Worm (Caenorhabditis elegans) whole organism, mixed stage, embryonic: ENCODE data around the gene F35D11.1.
A peak's percentile ranks its signal among the peaks of the same experiment; 100 is the strongest.

Experiments
- M03D4.4 ChIP-seq: sonication (generic microtip); optimal IDR thresholded peaks from 2 replicates; lab custom pipeline; 2017; ENCODE audit warnings: mild to moderate bottlenecking, missing genetic modification characterization, missing compliant biosample characterization
- bed-3 ChIP-seq: fragments of 200-800 bp; sonication (Bioruptor generic); optimal IDR thresholded peaks from 3 replicates; lab custom pipeline; 2018; ENCODE audit warnings: mild to moderate bottlenecking, missing genetic modification characterization, moderate library complexity, missing compliant biosample characterization
- blmp-1 ChIP-seq: fragments of 150-350 bp; optimal IDR thresholded peaks from 2 replicates; lab custom pipeline; 2014; ENCODE audit warnings: missing biosample characterization, missing genetic modification characterization
- ceh-39 ChIP-seq: fragments of 150-350 bp; optimal IDR thresholded peaks from 2 replicates; lab custom pipeline; 2014; ENCODE audit warnings: missing biosample characterization, missing genetic modification characterization
- ceh-43 ChIP-seq: fragments of 200-800 bp; sonication (Bioruptor generic); optimal IDR thresholded peaks from 2 replicates; lab custom pipeline; 2018; ENCODE audit warnings: mild to moderate bottlenecking, missing genetic modification characterization, moderate library complexity, missing compliant biosample characterization
- ceh-83 ChIP-seq: fragments of 200-800 bp; sonication (Bioruptor generic); optimal IDR thresholded peaks from 2 replicates; lab custom pipeline; 2018; ENCODE audit warnings: mild to moderate bottlenecking, missing genetic modification characterization, missing compliant biosample characterization
- ces-1 ChIP-seq: fragments of 150-350 bp; optimal IDR thresholded peaks from 2 replicates; lab custom pipeline; 2014; ENCODE audit warnings: missing biosample characterization, missing genetic modification reagents, missing genetic modification characterization
- cnd-1 ChIP-seq: fragments of 200-800 bp; sonication (Bioruptor generic); optimal IDR thresholded peaks from 2 replicates; lab custom pipeline; 2018; ENCODE audit warnings: mild to moderate bottlenecking, missing genetic modification characterization, missing compliant biosample characterization
- drap-1 ChIP-seq: fragments of 200-800 bp; sonication (Bioruptor generic); optimal IDR thresholded peaks from 3 replicates; lab custom pipeline; 2018; ENCODE audit warnings: mild to moderate bottlenecking, missing genetic modification characterization, missing compliant biosample characterization
- elt-1 ChIP-seq: sonication (generic microtip); optimal IDR thresholded peaks from 2 replicates; lab custom pipeline; 2017; ENCODE audit warnings: missing genetic modification characterization, mild to moderate bottlenecking, missing compliant biosample characterization, antibody characterized with exemption, moderate library complexity, borderline replicate concordance; ENCODE audit not compliant: insufficient read depth
- elt-3 ChIP-seq: fragments of 150-350 bp; optimal IDR thresholded peaks from 2 replicates; lab custom pipeline; 2014; ENCODE audit warnings: missing biosample characterization, missing genetic modification characterization
- flh-1 ChIP-seq: fragments of 200-800 bp; sonication (Bioruptor generic); optimal IDR thresholded peaks from 2 replicates; lab custom pipeline; 2018; ENCODE audit warnings: mild to moderate bottlenecking, missing genetic modification characterization, moderate library complexity, missing compliant biosample characterization
- ham-2 ChIP-seq: fragments of 200-800 bp; sonication (Bioruptor generic); optimal IDR thresholded peaks from 2 replicates; lab custom pipeline; 2018; ENCODE audit warnings: mild to moderate bottlenecking, missing genetic modification characterization, missing compliant biosample characterization
- hlh-1 ChIP-seq: fragments of 150-350 bp; optimal IDR thresholded peaks from 2 replicates; lab custom pipeline; 2014; ENCODE audit warnings: missing biosample characterization, missing genetic modification reagents, missing genetic modification characterization
- lin-13 ChIP-seq: fragments of 150-350 bp; optimal IDR thresholded peaks from 2 replicates; lab custom pipeline; 2014; ENCODE audit warnings: missing biosample characterization, missing genetic modification characterization
- lin-32 ChIP-seq: fragments of 200-800 bp; sonication (Bioruptor generic); optimal IDR thresholded peaks from 2 replicates; lab custom pipeline; 2018; ENCODE audit warnings: mild to moderate bottlenecking, missing genetic modification characterization, missing compliant biosample characterization
- lsy-2 ChIP-seq: fragments of 150-350 bp; optimal IDR thresholded peaks from 2 replicates; lab custom pipeline; 2014; ENCODE audit warnings: missing biosample characterization, missing genetic modification characterization
- mab-5 ChIP-seq: fragments of 150-350 bp; optimal IDR thresholded peaks from 2 replicates; lab custom pipeline; 2014; ENCODE audit warnings: missing biosample characterization, missing genetic modification characterization
- mep-1 ChIP-seq: fragments of 150-350 bp; optimal IDR thresholded peaks from 2 replicates; lab custom pipeline; 2017; ENCODE audit warnings: missing biosample characterization, missing genetic modification reagents, missing genetic modification characterization, inconsistent platforms
- mls-2 ChIP-seq: sonication (generic microtip); optimal IDR thresholded peaks from 2 replicates; lab custom pipeline; 2016; ENCODE audit warnings: mild to moderate bottlenecking, missing genetic modification characterization, moderate library complexity, missing compliant biosample characterization
- nhr-12 ChIP-seq: fragments of 150-350 bp; optimal IDR thresholded peaks from 2 replicates; lab custom pipeline; 2014; ENCODE audit warnings: missing biosample characterization, missing genetic modification characterization
- nhr-2 ChIP-seq: fragments of 150-350 bp; optimal IDR thresholded peaks from 2 replicates; lab custom pipeline; 2014; ENCODE audit warnings: missing biosample characterization, missing genetic modification characterization
- nhr-237 ChIP-seq: fragments of 150-350 bp; optimal IDR thresholded peaks from 2 replicates; lab custom pipeline; 2014; ENCODE audit warnings: missing biosample characterization, missing genetic modification characterization
- nhr-28 ChIP-seq: fragments of 150-350 bp; optimal IDR thresholded peaks from 2 replicates; lab custom pipeline; 2014; ENCODE audit warnings: missing biosample characterization, missing genetic modification characterization
- nhr-76 ChIP-seq: sonication (generic microtip); optimal IDR thresholded peaks from 2 replicates; lab custom pipeline; 2017; ENCODE audit warnings: missing biosample characterization, missing genetic modification characterization
- pha-4 ChIP-seq: fragments of 150-350 bp; optimal IDR thresholded peaks from 2 replicates; lab custom pipeline; 2018; ENCODE audit warnings: missing biosample characterization, missing genetic modification reagents, missing genetic modification characterization
- sem-2 ChIP-seq: fragments of 200-800 bp; sonication (Bioruptor generic); optimal IDR thresholded peaks from 2 replicates; lab custom pipeline; 2018; ENCODE audit warnings: mild to moderate bottlenecking, missing genetic modification characterization, missing compliant biosample characterization
- snpc-4 ChIP-seq: fragments of 150-350 bp; optimal IDR thresholded peaks from 2 replicates; lab custom pipeline; 2014; ENCODE audit warnings: missing biosample characterization, missing genetic modification characterization
- sptf-1 ChIP-seq: sonication (generic microtip); optimal IDR thresholded peaks from 2 replicates; lab custom pipeline; 2017; ENCODE audit warnings: mild to moderate bottlenecking, missing genetic modification characterization, moderate library complexity, missing compliant biosample characterization
- tbx-8 ChIP-seq: fragments of 200-800 bp; sonication (Bioruptor generic); optimal IDR thresholded peaks from 2 replicates; lab custom pipeline; 2018; ENCODE audit warnings: mild to moderate bottlenecking, missing genetic modification characterization, moderate library complexity, missing compliant biosample characterization
- unc-120 ChIP-seq: sonication (generic microtip); optimal IDR thresholded peaks from 2 replicates; lab custom pipeline; 2017; ENCODE audit warnings: missing genetic modification characterization, missing compliant biosample characterization; ENCODE audit not compliant: poor library complexity, severe bottlenecking
- unc-39 ChIP-seq: fragments of 150-350 bp; optimal IDR thresholded peaks from 2 replicates; lab custom pipeline; 2014; ENCODE audit warnings: missing biosample characterization, missing genetic modification characterization
- unc-62 ChIP-seq: fragments of 150-350 bp; optimal IDR thresholded peaks from 2 replicates; lab custom pipeline; 2014; ENCODE audit warnings: missing biosample characterization, missing genetic modification reagents, missing genetic modification characterization
- zip-8 ChIP-seq: fragments of 150-350 bp; optimal IDR thresholded peaks from 2 replicates; lab custom pipeline; 2014; ENCODE audit warnings: missing biosample characterization, missing genetic modification characterization
- ztf-11 ChIP-seq: fragments of 150-350 bp; optimal IDR thresholded peaks from 2 replicates; lab custom pipeline; 2014; ENCODE audit warnings: missing biosample characterization, missing genetic modification characterization

F35D11.1 gene

DNA sequence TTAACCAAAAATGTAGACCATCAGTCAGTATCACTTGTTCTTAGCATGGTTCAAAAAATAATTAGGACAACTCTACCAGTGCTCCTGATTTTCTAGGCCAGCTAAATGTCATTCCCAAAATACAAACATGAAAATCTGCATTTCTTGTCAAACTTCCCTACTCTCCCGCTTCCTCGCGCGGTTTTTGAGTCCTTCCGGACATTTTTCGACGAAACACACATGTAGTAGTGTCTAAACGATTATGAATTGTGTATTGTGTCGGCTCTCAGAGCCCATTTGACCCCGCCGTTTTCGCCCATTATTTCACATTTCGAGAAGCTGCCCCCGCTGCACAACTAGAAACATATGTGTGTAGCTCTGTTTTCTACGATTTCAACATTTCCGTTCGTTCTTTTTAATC is at the start of gene F35D11.1:
Gene F35D11.1 (plus strand): TSS at position 301 of the 400 bp plus-strand sequence.
- TF ChIP-seq ces-1 (no peak), bed-3 (no peak), unc-120 (no peak), elt-3 (no peak), cnd-1 (no peak), blmp-1 (tag; lab: Kevin White, UChicago) (no peak), ceh-39 (no peak), unc-39 (no peak)

- TF ChIP-seq elt-1 = no peak
- TF ChIP-seq lin-32 (GFP tag; lab: Kevin White, UChicago) = peak; percentile 46
- TF ChIP-seq blmp-1 (tag; lab: Kevin White, UChicago) = no peak
- TF ChIP-seq unc-62 = peak; percentile 52
- TF ChIP-seq cnd-1 = peak; percentile 61
- no peak for TF ChIP-seq sem-2 (GFP tag; lab: Kevin White, UChicago)
- no peak for TF ChIP-seq ceh-43 (GFP tag; lab: Kevin White, UChicago)
- no peak for TF ChIP-seq lin-13 (tag; lab: Kevin White, UChicago)
- TF ChIP-seq hlh-1 (tag; lab: Kevin White, UChicago) = no peak
- no peak for TF ChIP-seq mep-1 (tag; lab: Kevin White, UChicago)
- peak; percentile 99 for TF ChIP-seq nhr-2 (tag; lab: Kevin White, UChicago)
- no peak for TF ChIP-seq ztf-11 (tag; lab: Kevin White, UChicago)
- peak; percentile 92 for TF ChIP-seq zip-8
Observed at ce11 chrII:4577391-4577790, 49.3 kb upstream of the F35D11.1 start.

DNA sequence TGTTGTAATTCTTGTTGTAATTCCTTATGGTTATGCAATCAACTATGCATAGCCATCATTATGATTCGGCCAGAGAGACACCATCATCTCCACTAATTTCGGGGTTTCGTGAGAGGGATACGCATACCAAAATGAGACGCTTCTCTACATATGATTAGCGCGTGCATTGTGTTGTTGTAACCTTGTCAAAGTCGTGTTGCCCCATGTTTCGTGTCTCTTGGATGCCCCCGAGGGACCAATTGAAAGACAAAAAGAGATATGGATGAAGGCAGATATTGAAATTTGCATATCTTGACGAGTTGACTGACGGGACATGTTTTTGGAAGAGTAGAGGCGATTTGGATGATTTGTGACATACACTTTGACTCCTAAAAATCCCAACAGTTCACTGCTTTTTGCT is 47.3 kb upstream of the F35D11.1 start:
- no peak for TF ChIP-seq mls-2 (tag; lab: Kevin White, UChicago)
- peak; percentile 8 for TF ChIP-seq ztf-11 (tag; lab: Kevin White, UChicago)
- TF ChIP-seq mep-1 (tag; lab: Kevin White, UChicago) = no peak
- no peak for TF ChIP-seq blmp-1 (tag; lab: Kevin White, UChicago)
- peak; percentile 60 for TF ChIP-seq sptf-1 (tag; lab: Kevin White, UChicago)
- no peak for TF ChIP-seq unc-39
- no peak for TF ChIP-seq elt-3
- TF ChIP-seq unc-62 = peak; percentile 65
- TF ChIP-seq tbx-8 (GFP tag; lab: Kevin White, UChicago) = no peak
- TF ChIP-seq nhr-12 (tag; lab: Kevin White, UChicago) = no peak
- TF ChIP-seq lin-13 (tag; lab: Kevin White, UChicago) = no peak
- TF ChIP-seq ham-2 (GFP tag; lab: Kevin White, UChicago) = no peak
- TF ChIP-seq ceh-83 (GFP tag; lab: Kevin White, UChicago) = no peak
- TF ChIP-seq nhr-237 (tag; lab: Kevin White, UChicago) = no peak
- TF ChIP-seq ces-1 = peak; percentile 85
- no peak for TF ChIP-seq bed-3
- TF ChIP-seq elt-1 = no peak
- no peak for TF ChIP-seq cnd-1
- TF ChIP-seq lsy-2 (tag; lab: Kevin White, UChicago) = no peak
- TF ChIP-seq nhr-28 (tag; lab: Kevin White, UChicago) = no peak
- TF ChIP-seq flh-1 (GFP tag; lab: Kevin White, UChicago) = no peak
- TF ChIP-seq lin-32 (GFP tag; lab: Kevin White, UChicago) = no peak
- TF ChIP-seq mab-5 (tag; lab: Kevin White, UChicago) = no peak
- TF ChIP-seq ceh-39 = no peak
- no peak for TF ChIP-seq unc-120
- TF ChIP-seq snpc-4 (tag; lab: Kevin White, UChicago) = no peak
- TF ChIP-seq zip-8 = no peak
- no peak for TF ChIP-seq nhr-76 (tag; lab: Kevin White, UChicago)
- no peak for TF ChIP-seq drap-1 (GFP tag; lab: Kevin White, UChicago)
- no peak for TF ChIP-seq M03D4.4
- TF ChIP-seq pha-4 = no peak
- TF ChIP-seq hlh-1 (tag; lab: Kevin White, UChicago) = no peak

- no peak for TF ChIP-seq sem-2 (GFP tag; lab: Kevin White, UChicago)
- no peak for TF ChIP-seq drap-1 (GFP tag; lab: Kevin White, UChicago)
- no peak for TF ChIP-seq ceh-39
- TF ChIP-seq cnd-1 = peak; percentile 9
- no peak for TF ChIP-seq lin-32 (GFP tag; lab: Kevin White, UChicago)
- TF ChIP-seq mls-2 (tag; lab: Kevin White, UChicago) = no peak
- no peak for TF ChIP-seq lin-13 (tag; lab: Kevin White, UChicago)
- TF ChIP-seq nhr-76 (tag; lab: Kevin White, UChicago) = no peak
- peak; percentile 8 for TF ChIP-seq unc-62
- TF ChIP-seq nhr-2 (tag; lab: Kevin White, UChicago) = peak; percentile 93
- TF ChIP-seq elt-1 = no peak
- no peak for TF ChIP-seq M03D4.4
- TF ChIP-seq zip-8 = peak; percentile 73
- no peak for TF ChIP-seq ceh-83 (GFP tag; lab: Kevin White, UChicago)
- no peak for TF ChIP-seq blmp-1 (tag; lab: Kevin White, UChicago)
- peak; percentile 77 for TF ChIP-seq hlh-1 (tag; lab: Kevin White, UChicago)
- no peak for TF ChIP-seq ztf-11 (tag; lab: Kevin White, UChicago)
- TF ChIP-seq pha-4 = no peak
Observed at ce11 chrII:4579920-4580474, 46.7 kb upstream of the F35D11.1 start.
